Fruit fly (Drosophila melanogaster): Measurements from ENCODE around the gene Trf4-1.

Gene Trf4-1

dm6 chrX:8580794-8581193 is 20.7 kb downstream of the Trf4-1 start:
- TF ChIP-seq Sox14 (GFP tag; optimal IDR thresholded peaks at IDR 0.05) = no peak
- peak; percentile 26 to 55 for TF ChIP-seq ss (GFP tag; optimal IDR thresholded peaks at IDR 0.05)
- TF ChIP-seq acj6 (GFP tag; optimal IDR thresholded peaks at IDR 0.05) = no peak
- TF ChIP-seq CG6163 (GFP tag; IDR thresholded peaks at IDR 0.05) = no peak
- TF ChIP-seq CG15336 (GFP tag; IDR thresholded peaks at IDR 0.05) = no peak
- no peak for TF ChIP-seq CG6276 (GFP tag; optimal IDR thresholded peaks at IDR 0.05)
- TF ChIP-seq lz (GFP tag; optimal IDR thresholded peaks at IDR 0.05) = no peak
- TF ChIP-seq CG3032 (tag; optimal IDR thresholded peaks at IDR 0.05) = no peak
- no peak for TF ChIP-seq CG16779 (tag; optimal IDR thresholded peaks at IDR 0.05)
- TF ChIP-seq Sox102F (GFP tag; optimal IDR thresholded peaks at IDR 0.05) = no peak
- 0 out of 3 replicates have a peak, but pooled peaks have one; percentile 13 for TF ChIP-seq CG8119 (GFP tag; IDR thresholded peaks at IDR 0.05)
- TF ChIP-seq svp (GFP tag) = no peak
- TF ChIP-seq CG6854 (GFP tag; optimal IDR thresholded peaks at IDR 0.05) = no peak
- peak; percentile 35 for TF ChIP-seq CG10669 (GFP tag; optimal IDR thresholded peaks at IDR 0.05)
- no peak for TF ChIP-seq dsx (GFP tag; optimal IDR thresholded peaks at IDR 0.05; ENCODE audit: poor library complexity, severe bottlenecking)
- TF ChIP-seq CG1621 (tag; optimal IDR thresholded peaks at IDR 0.05) = no peak
- no peak for TF ChIP-seq vri (GFP tag; optimal IDR thresholded peaks at IDR 0.05)
- TF ChIP-seq CG8632 (GFP tag; optimal IDR thresholded peaks at IDR 0.05) = no peak
- TF ChIP-seq Blimp-1 (GFP tag; optimal IDR thresholded peaks at IDR 0.05) = no peak
- TF ChIP-seq Eip78C (GFP tag) = peak; percentile 63
- TF ChIP-seq Lpt (GFP tag; optimal IDR thresholded peaks at IDR 0.05) = no peak
- TF ChIP-seq CG9139 (GFP tag; optimal IDR thresholded peaks at IDR 0.05) = peak; percentile 15
- TF ChIP-seq salr (GFP tag; optimal IDR thresholded peaks at IDR 0.05) = peak in 1 of 2 experiments; percentile 7
- TF ChIP-seq spab (GFP tag; optimal IDR thresholded peaks at IDR 0.05) = peak; percentile 14
- peak; percentile 25 for TF ChIP-seq CG6808 (GFP tag; optimal IDR thresholded peaks at IDR 0.05)
- no peak for TF ChIP-seq Hr38 (GFP tag; optimal IDR thresholded peaks at IDR 0.05)

dm6 chrX:8583159-8583558 is 23.0 kb downstream of the Trf4-1 start:
- TF ChIP-seq fd85E (GFP tag; optimal IDR thresholded peaks at IDR 0.05) (no peak), Eip78C (GFP tag) (peak; percentile 43)

dm6 chrX:8588607-8589171 is 28.6 kb downstream of the Trf4-1 start, which contains the start of gene CG12081:
CG12081 (plus strand) TSS chrX:8588811.
- TF ChIP-seq Eip78C (GFP tag) = peak; percentile 44
- TF ChIP-seq achi (GFP tag; optimal IDR thresholded peaks at IDR 0.05) = peak; percentile 46
- TF ChIP-seq esn (GFP tag; optimal IDR thresholded peaks at IDR 0.05) = peak; percentile 24
- TF ChIP-seq Hr38 (GFP tag; optimal IDR thresholded peaks at IDR 0.05) = no peak
- 0 out of 3 replicates have a peak, but pooled peaks have one; percentile 7 for TF ChIP-seq CG6163 (GFP tag; IDR thresholded peaks at IDR 0.05)
- no peak for TF ChIP-seq CG8319 (GFP tag; optimal IDR thresholded peaks at IDR 0.05)
- no peak for TF ChIP-seq Eip93F (GFP tag; optimal IDR thresholded peaks at IDR 0.05)
- no peak for TF ChIP-seq Sox102F (GFP tag; optimal IDR thresholded peaks at IDR 0.05)
- TF ChIP-seq fkh (GFP tag; optimal IDR thresholded peaks at IDR 0.05) = peak; percentile 48
- TF ChIP-seq CG8119 (GFP tag; IDR thresholded peaks at IDR 0.05) = no peak
- TF ChIP-seq Sox15 (GFP tag; optimal IDR thresholded peaks at IDR 0.05) = no peak
- TF ChIP-seq Sox14 (GFP tag; optimal IDR thresholded peaks at IDR 0.05) = peak; percentile 54
- peak; percentile 19 for TF ChIP-seq lz (GFP tag; optimal IDR thresholded peaks at IDR 0.05)
- TF ChIP-seq Ets21C (GFP tag; optimal IDR thresholded peaks at IDR 0.05) = no peak
- TF ChIP-seq acj6 (GFP tag; optimal IDR thresholded peaks at IDR 0.05) = no peak
- TF ChIP-seq ss (GFP tag; optimal IDR thresholded peaks at IDR 0.05) = no peak

dm6 chrX:8591685-8592127 is 31.6 kb downstream of the Trf4-1 start, which contains the start of the genes CG12659 and Crag:
CG12659 (minus strand) TSS chrX:8591729.
Crag (plus strand) TSS chrX:8592031.
- TF ChIP-seq dsx (GFP tag; optimal IDR thresholded peaks at IDR 0.05; ENCODE audit: poor library complexity, severe bottlenecking) = peak; percentile 3
- TF ChIP-seq Eip78C (GFP tag) = peak; percentile 42
- TF ChIP-seq Met (GFP tag; optimal IDR thresholded peaks at IDR 0.05) = peak; percentile 9
- peak; percentile 15 for TF ChIP-seq achi (GFP tag; optimal IDR thresholded peaks at IDR 0.05)
- peak; percentile 76 for TF ChIP-seq svp (GFP tag)
- no peak for TF ChIP-seq esn (GFP tag; optimal IDR thresholded peaks at IDR 0.05)
- peak; percentile 3 for TF ChIP-seq Eip75B (GFP tag; optimal IDR thresholded peaks at IDR 0.05)
- peak; percentile 10 for TF ChIP-seq CG3032 (tag; optimal IDR thresholded peaks at IDR 0.05)
- no peak for TF ChIP-seq CG9139 (GFP tag; optimal IDR thresholded peaks at IDR 0.05)
- TF ChIP-seq Smox (GFP tag; optimal IDR thresholded peaks at IDR 0.05) = no peak
- TF ChIP-seq Hr39 (GFP tag; optimal IDR thresholded peaks at IDR 0.05) = peak; percentile 4
- TF ChIP-seq Sox15 (GFP tag; optimal IDR thresholded peaks at IDR 0.05) = no peak
- TF ChIP-seq Hr4 (GFP tag; optimal IDR thresholded peaks at IDR 0.05) = peak; percentile 18
- TF ChIP-seq pdm3 (GFP tag; optimal IDR thresholded peaks at IDR 0.05) = peak; percentile 23
- no peak for TF ChIP-seq CG31627 (GFP tag; optimal IDR thresholded peaks at IDR 0.05)
- peak; percentile 21 for TF ChIP-seq cyc (GFP tag; optimal IDR thresholded peaks at IDR 0.05)
